Fruit fly (Drosophila melanogaster): Measurements from ENCODE around the gene CG14851.

CG14851 gene

DNA sequence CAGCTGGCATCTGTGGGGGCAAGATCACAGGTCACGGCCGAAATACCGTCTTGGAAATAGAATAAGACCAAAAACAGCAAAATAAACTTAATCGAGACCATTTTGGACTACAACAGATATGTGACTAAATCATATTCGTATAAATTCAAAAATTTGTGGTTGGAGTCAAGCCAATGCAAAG lies 14.3 kb downstream of the CG14851 start, which contains the start of gene CG44094:
Gene CG44094, minus strand, starts transcription at position 101 of the 181 bp plus-strand sequence.
- no peak for TF ChIP-seq Hnf4 (GFP tag; optimal IDR thresholded peaks at IDR 0.05)
- TF ChIP-seq Rel (GFP tag; optimal IDR thresholded peaks at IDR 0.05), result no peak
- no peak for TF ChIP-seq Rel (tag; optimal IDR thresholded peaks at IDR 0.05)
- no peak for TF ChIP-seq psq (GFP tag; optimal IDR thresholded peaks at IDR 0.05)
- no peak for TF ChIP-seq Dfd (GFP tag; optimal IDR thresholded peaks at IDR 0.05)
- TF ChIP-seq dsf (GFP tag; optimal IDR thresholded peaks at IDR 0.05; ENCODE audit: borderline replicate concordance), result no peak
- TF ChIP-seq Vsx2 (GFP tag; optimal IDR thresholded peaks at IDR 0.05; ENCODE audit: partially characterized antibody), result no peak
- no peak for TF ChIP-seq dmrt93B (GFP tag; optimal IDR thresholded peaks at IDR 0.05)
- no peak for TF ChIP-seq tai (GFP tag; optimal IDR thresholded peaks at IDR 0.05)
- TF ChIP-seq rgr (GFP tag; optimal IDR thresholded peaks at IDR 0.05), result no peak
- no peak for TF ChIP-seq fru (GFP tag; optimal IDR thresholded peaks at IDR 0.05)
- no peak for TF ChIP-seq h (GFP tag; optimal IDR thresholded peaks at IDR 0.05)
- TF ChIP-seq HLH106 (tag; optimal IDR thresholded peaks at IDR 0.05), result no peak
- TF ChIP-seq pan (optimal IDR thresholded peaks at IDR 0.05), result no peak
- no peak for TF ChIP-seq jim (GFP tag; optimal IDR thresholded peaks at IDR 0.05)
- no peak for TF ChIP-seq sage (GFP tag; optimal IDR thresholded peaks at IDR 0.05)

DNA sequence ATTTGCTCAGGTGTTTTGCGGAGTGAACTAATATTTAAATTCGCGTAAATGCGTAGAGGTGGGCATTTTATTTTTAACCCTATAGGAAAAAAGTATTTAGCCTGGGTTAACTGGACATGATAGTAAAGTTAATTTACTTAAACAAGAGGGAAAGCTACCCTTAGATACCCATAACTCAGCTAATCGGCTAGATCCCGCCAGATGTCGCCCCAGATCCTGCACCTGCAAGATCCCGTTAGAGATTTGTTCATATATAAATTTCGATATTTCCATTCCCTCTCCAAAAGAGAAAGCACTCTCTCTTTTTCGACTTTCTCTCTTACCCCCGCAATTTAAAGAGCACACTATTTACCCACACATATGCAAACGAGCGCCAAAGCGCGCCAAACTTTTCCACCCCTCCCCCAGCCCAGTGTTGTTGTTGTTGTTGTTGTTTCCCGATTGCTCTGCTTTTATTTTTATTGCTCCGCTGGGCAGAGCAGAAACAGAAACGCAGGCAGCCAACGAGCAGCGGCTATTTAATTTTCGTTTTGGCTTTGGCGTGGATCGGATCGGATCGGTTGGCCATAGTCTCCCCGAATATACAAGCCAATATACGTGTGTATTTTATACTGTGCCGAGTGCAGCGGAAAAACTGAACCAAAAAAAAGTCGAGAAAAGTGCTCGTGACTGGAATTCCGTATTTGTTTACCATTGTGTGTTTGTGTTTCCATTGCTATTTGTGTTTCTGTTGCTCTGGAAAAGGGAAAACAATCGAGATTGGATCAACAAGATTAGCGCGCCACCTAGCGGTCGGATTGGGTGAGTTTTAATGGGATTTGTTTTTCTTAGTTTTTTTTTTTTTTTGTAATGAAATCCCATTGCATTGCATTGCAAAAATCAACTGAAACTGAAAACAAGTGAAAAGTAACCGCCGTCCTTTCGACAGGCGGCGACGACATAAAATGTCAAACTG lies 14.8 kb downstream of the CG14851 start, which contains the start of gene stumps:
Gene stumps, plus strand, starts transcription at position 526 of the 955 bp plus-strand sequence.
- TF ChIP-seq br (GFP tag; optimal IDR thresholded peaks at IDR 0.05) (no peak), fru (GFP tag; optimal IDR thresholded peaks at IDR 0.05) (no peak), OdsH (GFP tag; optimal IDR thresholded peaks at IDR 0.05) (no peak), dmrt93B (GFP tag; optimal IDR thresholded peaks at IDR 0.05) (no peak), Dif (GFP tag; optimal IDR thresholded peaks at IDR 0.05; ENCODE audit: partially characterized antibody) (no peak), woc (GFP tag; optimal IDR thresholded peaks at IDR 0.05) (no peak), lola (GFP tag; optimal IDR thresholded peaks at IDR 0.05) (no peak), CrebA (GFP tag; optimal IDR thresholded peaks at IDR 0.05; ENCODE audit: borderline replicate concordance) (no peak), Abd-B (GFP tag; optimal IDR thresholded peaks at IDR 0.05) (no peak), jim (GFP tag; optimal IDR thresholded peaks at IDR 0.05) (no peak), psq (GFP tag; optimal IDR thresholded peaks at IDR 0.05) (no peak), sage (GFP tag; optimal IDR thresholded peaks at IDR 0.05) (no peak), HLH106 (tag; optimal IDR thresholded peaks at IDR 0.05) (no peak), pan (optimal IDR thresholded peaks at IDR 0.05) (no peak), rgr (GFP tag; optimal IDR thresholded peaks at IDR 0.05) (no peak), dsf (GFP tag; optimal IDR thresholded peaks at IDR 0.05; ENCODE audit: borderline replicate concordance) (no peak), CG32264 (GFP tag; optimal IDR thresholded peaks at IDR 0.05) (no peak), brk (GFP tag; optimal IDR thresholded peaks at IDR 0.05) (no peak), Jra (GFP tag; optimal IDR thresholded peaks at IDR 0.05) (no peak)

DNA sequence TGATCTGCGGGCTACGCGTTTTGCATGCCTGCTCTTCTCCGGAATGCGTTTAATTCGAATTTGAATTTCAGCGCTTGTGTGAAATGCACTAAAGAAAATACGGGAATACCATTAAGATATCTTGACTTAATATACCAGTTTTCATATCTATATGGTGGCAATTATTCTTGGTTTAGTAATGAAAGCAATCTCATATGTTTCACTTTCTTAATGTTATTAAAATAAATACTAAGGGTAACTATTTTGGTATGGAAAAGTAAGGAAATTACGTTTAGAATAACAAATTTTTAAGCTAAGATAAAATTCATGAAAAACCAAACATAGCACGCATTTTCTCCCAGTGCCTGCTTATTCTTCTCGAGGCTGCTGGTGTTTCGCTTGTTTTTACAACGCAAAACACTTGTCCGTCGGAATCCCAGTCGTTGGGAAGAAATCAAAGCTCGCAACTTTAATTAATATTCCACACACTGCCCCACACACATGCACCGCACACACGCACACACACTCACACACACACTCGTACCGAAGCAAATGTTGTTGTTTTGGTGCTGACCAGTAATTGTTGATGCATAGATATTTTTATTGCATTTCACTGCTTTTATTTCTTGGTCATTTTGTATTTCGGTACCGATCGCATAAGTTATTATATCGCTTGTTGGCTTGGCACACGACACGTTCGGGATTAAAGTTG lies 15.8 kb downstream of the CG14851 start:
- TF ChIP-seq fru (GFP tag; optimal IDR thresholded peaks at IDR 0.05) (peak; percentile 11), Dfd (GFP tag; optimal IDR thresholded peaks at IDR 0.05) (peak; percentile 93), Vsx2 (GFP tag; optimal IDR thresholded peaks at IDR 0.05; ENCODE audit: partially characterized antibody) (no peak), h (GFP tag; optimal IDR thresholded peaks at IDR 0.05) (peak; percentile 18), jim (GFP tag; optimal IDR thresholded peaks at IDR 0.05) (no peak), HLH106 (tag; optimal IDR thresholded peaks at IDR 0.05) (peak; percentile 34)

DNA sequence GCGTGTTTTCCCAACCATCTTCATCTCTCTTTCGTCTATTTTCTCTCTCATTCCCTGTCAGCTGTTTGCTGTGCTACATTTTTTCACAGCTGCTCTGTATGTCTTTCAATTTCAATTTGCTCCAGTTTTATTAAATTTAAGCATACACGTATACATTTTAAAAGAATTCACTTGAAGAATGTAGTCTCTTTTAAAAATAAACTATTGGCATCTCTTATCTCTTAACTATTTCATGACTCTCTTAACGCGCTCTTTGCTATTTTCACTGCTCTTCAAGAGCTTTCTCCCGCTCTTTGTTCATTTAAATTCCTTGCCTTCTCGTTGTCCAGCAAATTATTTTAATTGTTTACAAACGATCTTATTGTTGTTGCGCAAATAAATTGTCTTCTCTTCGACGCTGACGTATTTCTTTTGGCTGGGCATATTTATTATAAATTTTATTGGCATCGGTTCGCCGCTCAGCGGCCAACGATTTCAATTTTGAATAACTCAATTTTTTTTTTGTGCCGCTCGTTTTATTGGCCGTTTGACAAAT lies 18.0 kb downstream of the CG14851 start:
- TF ChIP-seq brk (GFP tag; optimal IDR thresholded peaks at IDR 0.05) (no peak), CG32264 (GFP tag; optimal IDR thresholded peaks at IDR 0.05) (no peak)

DNA sequence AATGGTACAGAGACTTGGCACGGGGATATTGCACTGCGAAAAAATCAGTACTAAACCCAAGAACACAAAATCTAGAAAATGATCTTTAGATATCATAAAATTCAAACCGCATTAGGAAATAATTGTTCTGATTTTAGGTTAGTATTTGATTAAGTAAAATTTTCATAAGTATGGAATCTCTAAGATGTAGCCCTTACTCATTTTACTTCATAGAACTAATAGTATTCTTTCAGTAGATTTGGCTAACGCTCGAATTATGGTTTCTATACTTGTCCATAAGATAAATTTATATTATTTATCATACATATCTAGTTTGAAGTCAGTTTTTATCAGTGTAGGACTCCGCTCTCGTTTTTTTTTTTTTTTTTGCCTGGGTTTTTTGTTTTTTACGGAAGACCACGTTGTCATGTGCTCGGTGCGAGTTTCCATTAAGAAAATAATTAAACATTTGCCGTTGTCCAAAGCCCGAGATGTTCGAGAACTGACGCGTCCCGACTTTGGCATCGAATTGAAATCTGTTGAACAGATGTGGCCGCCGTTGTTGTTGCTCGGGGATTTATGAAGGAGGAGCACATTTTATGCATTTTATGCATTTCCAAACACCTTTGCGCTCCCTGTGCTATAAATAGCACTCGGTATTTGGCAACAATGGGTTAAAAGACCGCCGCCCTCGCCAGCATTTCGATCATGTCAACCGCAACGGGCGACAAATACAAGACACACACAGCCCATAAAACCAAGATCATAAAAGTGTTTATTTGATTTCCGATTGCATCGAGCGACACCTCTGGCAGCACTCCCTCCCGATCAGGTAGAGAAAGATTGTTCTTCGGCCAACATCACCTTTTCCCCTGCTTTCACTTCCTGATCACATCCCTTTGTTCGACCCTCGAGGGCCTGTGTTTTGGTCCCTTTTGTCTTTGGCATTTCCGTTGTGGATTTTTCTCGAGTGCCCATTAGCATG lies 24.6 kb downstream of the CG14851 start:
- TF ChIP-seq Hr83 (GFP tag; optimal IDR thresholded peaks at IDR 0.05; ENCODE audit: poor library complexity, severe bottlenecking) (no peak), pan (optimal IDR thresholded peaks at IDR 0.05) (no peak), GATAd (GFP tag; optimal IDR thresholded peaks at IDR 0.05) (no peak), lola (GFP tag; optimal IDR thresholded peaks at IDR 0.05) (no peak), rgr (GFP tag; optimal IDR thresholded peaks at IDR 0.05) (no peak)

Data from whole organism, wandering third instar larva.